Fruit fly (Drosophila melanogaster) whole organism, prepupa: ENCODE data around the gene Tep4.

Experiments used
- Blimp-1 ChIP-seq: fragments of 200-800 bp; sonication (Bioruptor generic); optimal IDR thresholded peaks from 3 replicates; lab custom pipeline; 2017; ENCODE audit warnings: missing biosample characterization, missing genetic modification characterization, mild to moderate bottlenecking, moderate library complexity, missing genetic modification reagents
- CG10669 ChIP-seq: fragments of 200-800 bp; sonication (Bioruptor generic); optimal IDR thresholded peaks from 3 replicates; lab custom pipeline; 2018; ENCODE audit warnings: missing biosample characterization, mild to moderate bottlenecking, missing genetic modification characterization, moderate library complexity
- CG11294 ChIP-seq: fragments of 200-800 bp; sonication (Bioruptor generic); IDR thresholded peaks from 2 replicates; pipeline ENCODE4 v1.3.6; 2022; ENCODE audit warnings: missing biosample characterization, missing genetic modification characterization
- CG11762 ChIP-seq: fragments of 200-800 bp; sonication (Bioruptor generic); optimal IDR thresholded peaks from 3 replicates; lab custom pipeline; 2016; ENCODE audit warnings: missing biosample characterization, missing genetic modification characterization; ENCODE audit not compliant: insufficient read depth
- CG11902 ChIP-seq: fragments of 200-800 bp; sonication (Bioruptor generic); optimal IDR thresholded peaks from 3 replicates; lab custom pipeline; 2016; ENCODE audit warnings: missing biosample characterization, missing genetic modification characterization
- CG1621 ChIP-seq: fragments of 200-800 bp; sonication (Bioruptor generic); optimal IDR thresholded peaks from 3 replicates; lab custom pipeline; 2018; ENCODE audit warnings: missing biosample characterization, mild to moderate bottlenecking, missing genetic modification characterization
- CG3032 ChIP-seq: fragments of 200-800 bp; optimal IDR thresholded peaks from 2 replicates; lab custom pipeline; 2019; ENCODE audit warnings: missing biosample characterization, mild to moderate bottlenecking, missing genetic modification characterization, moderate library complexity
- CG31627 ChIP-seq: fragments of 200-800 bp; sonication (Bioruptor generic); optimal IDR thresholded peaks from 3 replicates; lab custom pipeline; 2016; ENCODE audit warnings: missing biosample characterization, missing genetic modification characterization
- CG32006 ChIP-seq: fragments of 200-800 bp; sonication (Bioruptor generic); optimal IDR thresholded peaks from 3 replicates; lab custom pipeline; 2017; ENCODE audit warnings: missing biosample characterization, mild to moderate bottlenecking, missing genetic modification characterization
- CG34406 ChIP-seq: fragments of 200-800 bp; sonication (Bioruptor generic); optimal IDR thresholded peaks from 3 replicates; lab custom pipeline; 2016; ENCODE audit warnings: missing biosample characterization, missing genetic modification characterization
- CG3919 ChIP-seq: fragments of 200-800 bp; sonication (Bioruptor generic); optimal IDR thresholded peaks from 3 replicates; lab custom pipeline; 2016; ENCODE audit warnings: missing biosample characterization, missing genetic modification characterization
- CG4318 ChIP-seq: fragments of 200-800 bp; sonication (Bioruptor generic); optimal IDR thresholded peaks from 3 replicates; lab custom pipeline; 2017; ENCODE audit warnings: missing biosample characterization, mild to moderate bottlenecking, missing genetic modification characterization
- CG6163 ChIP-seq: fragments of 200-800 bp; sonication (Bioruptor generic); IDR thresholded peaks from 3 replicates; pipeline ENCODE4 v1.3.6; 2022; ENCODE audit warnings: missing biosample characterization, missing genetic modification characterization
- CG6276 ChIP-seq: fragments of 200-800 bp; sonication (Bioruptor generic); optimal IDR thresholded peaks from 2 replicates; lab custom pipeline; 2017; ENCODE audit warnings: missing biosample characterization, mild to moderate bottlenecking, missing genetic modification characterization
- CG6792 ChIP-seq: fragments of 200-800 bp; sonication (Bioruptor generic); optimal IDR thresholded peaks from 3 replicates; lab custom pipeline; 2016; ENCODE audit warnings: missing biosample characterization, missing genetic modification characterization
- CG6854 ChIP-seq: fragments of 200-800 bp; sonication (Bioruptor generic); optimal IDR thresholded peaks from 2 replicates; lab custom pipeline; 2017; ENCODE audit warnings: missing biosample characterization, mild to moderate bottlenecking, missing genetic modification characterization
- CG8119 ChIP-seq: fragments of 200-800 bp; sonication (Bioruptor generic); IDR thresholded peaks from 3 replicates; pipeline ENCODE4 v1.3.6; 2022; ENCODE audit warnings: missing biosample characterization, missing genetic modification characterization
- CG8319 ChIP-seq: fragments of 200-800 bp; sonication (Bioruptor generic); optimal IDR thresholded peaks from 3 replicates; lab custom pipeline; 2016; ENCODE audit warnings: missing biosample characterization, missing genetic modification characterization
- CG8632 ChIP-seq: fragments of 200-800 bp; sonication (Bioruptor generic); optimal IDR thresholded peaks from 3 replicates; lab custom pipeline; 2016; ENCODE audit warnings: missing biosample characterization, missing genetic modification characterization
- CG9139 ChIP-seq: fragments of 200-800 bp; sonication (Bioruptor generic); optimal IDR thresholded peaks from 3 replicates; lab custom pipeline; 2017; ENCODE audit warnings: missing biosample characterization, mild to moderate bottlenecking, missing genetic modification characterization
- Eip78C ChIP-seq: fragments of 200-800 bp; sonication (Bioruptor generic); peaks from one replicate; lab custom pipeline; 2016; ENCODE audit warnings: missing biosample characterization, missing genetic modification characterization
- Eip93F ChIP-seq: fragments of 200-800 bp; sonication (Bioruptor generic); optimal IDR thresholded peaks from 2 replicates; lab custom pipeline; 2016; ENCODE audit warnings: missing biosample characterization, mild to moderate bottlenecking, missing genetic modification characterization
- Ets96B ChIP-seq: fragments of 200-800 bp; optimal IDR thresholded peaks from 2 replicates; lab custom pipeline; 2019; ENCODE audit warnings: missing biosample characterization, mild to moderate bottlenecking, missing genetic modification characterization, moderate library complexity
- Gug ChIP-seq: fragments of 200-800 bp; sonication (Bioruptor generic); IDR thresholded peaks from 2 replicates; pipeline ENCODE4 v1.3.6; 2022; ENCODE audit warnings: missing biosample characterization, missing genetic modification characterization
- Hr38 ChIP-seq: sonication (Bioruptor generic); optimal IDR thresholded peaks from 2 replicates; lab custom pipeline; 2016; ENCODE audit warnings: missing biosample characterization, missing genetic modification characterization
- Hr39 ChIP-seq: fragments of 200-800 bp; sonication (Bioruptor generic); optimal IDR thresholded peaks from 2 replicates; lab custom pipeline; 2016; ENCODE audit warnings: missing biosample characterization, missing genetic modification characterization
- Hr4 ChIP-seq: fragments of 200-800 bp; sonication (Bioruptor generic); optimal IDR thresholded peaks from 3 replicates; lab custom pipeline; 2016; ENCODE audit warnings: missing biosample characterization, missing genetic modification characterization
- Lpt ChIP-seq: fragments of 200-800 bp; sonication (Bioruptor generic); optimal IDR thresholded peaks from 3 replicates; lab custom pipeline; 2016; ENCODE audit warnings: missing biosample characterization, missing genetic modification characterization
- Met ChIP-seq: fragments of 200-800 bp; sonication (Bioruptor generic); optimal IDR thresholded peaks from 3 replicates; lab custom pipeline; 2016; ENCODE audit warnings: missing biosample characterization, missing genetic modification characterization
- Smox ChIP-seq: fragments of 200-800 bp; sonication (Bioruptor generic); optimal IDR thresholded peaks from 3 replicates; lab custom pipeline; 2016; ENCODE audit warnings: missing biosample characterization, missing genetic modification characterization
- Sox102F ChIP-seq: fragments of 200-800 bp; sonication (Bioruptor generic); optimal IDR thresholded peaks from 2 replicates; lab custom pipeline; 2016; ENCODE audit warnings: missing biosample characterization, mild to moderate bottlenecking, missing genetic modification characterization
- Sox14 ChIP-seq: fragments of 200-800 bp; sonication (Bioruptor generic); optimal IDR thresholded peaks from 3 replicates; lab custom pipeline; 2016; ENCODE audit warnings: missing biosample characterization, missing genetic modification characterization
- Sox15 ChIP-seq: fragments of 200-800 bp; sonication (Bioruptor generic); optimal IDR thresholded peaks from 3 replicates; lab custom pipeline; 2016; ENCODE audit warnings: missing biosample characterization, missing genetic modification characterization
- achi ChIP-seq: fragments of 200-800 bp; sonication (Bioruptor generic); optimal IDR thresholded peaks from 3 replicates; lab custom pipeline; 2016; ENCODE audit warnings: missing biosample characterization, missing genetic modification characterization
- acj6 ChIP-seq: fragments of 200-800 bp; sonication (Bioruptor generic); optimal IDR thresholded peaks from 3 replicates; lab custom pipeline; 2016; ENCODE audit warnings: missing biosample characterization, missing genetic modification characterization
- cyc ChIP-seq: fragments of 200-800 bp; sonication (Bioruptor generic); optimal IDR thresholded peaks from 3 replicates; lab custom pipeline; 2016; ENCODE audit warnings: missing biosample characterization, missing genetic modification characterization
- esn ChIP-seq: fragments of 200-800 bp; sonication (Bioruptor generic); optimal IDR thresholded peaks from 2 replicates; lab custom pipeline; 2016; ENCODE audit warnings: missing biosample characterization, mild to moderate bottlenecking, missing genetic modification characterization, moderate library complexity
- fd59A ChIP-seq: fragments of 200-800 bp; sonication (Bioruptor generic); optimal IDR thresholded peaks from 2 replicates; lab custom pipeline; 2017; ENCODE audit warnings: missing biosample characterization, mild to moderate bottlenecking, missing genetic modification characterization, missing genetic modification reagents
- fd85E ChIP-seq: fragments of 200-800 bp; sonication (Bioruptor generic); optimal IDR thresholded peaks from 3 replicates; lab custom pipeline; 2016; ENCODE audit warnings: missing biosample characterization, missing genetic modification characterization
- lz ChIP-seq: fragments of 200-800 bp; sonication (Bioruptor generic); optimal IDR thresholded peaks from 3 replicates; lab custom pipeline; 2016; ENCODE audit warnings: missing biosample characterization, missing genetic modification characterization
- net ChIP-seq: fragments of 200-800 bp; sonication (Bioruptor generic); optimal IDR thresholded peaks from 3 replicates; lab custom pipeline; 2016; ENCODE audit warnings: missing biosample characterization, missing genetic modification characterization
- pdm3 ChIP-seq: fragments of 200-800 bp; sonication (Bioruptor generic); optimal IDR thresholded peaks from 3 replicates; lab custom pipeline; 2016; ENCODE audit warnings: missing biosample characterization, missing genetic modification characterization
- salr ChIP-seq, 2 experiments: fragments of 200-800 bp; sonication (Bioruptor generic); optimal IDR thresholded peaks; 3 replicates each; lab custom pipeline; 2016 to 2018; ENCODE audit warnings: missing biosample characterization in 2 of 2, missing genetic modification characterization in 2 of 2, mild to moderate bottlenecking in 1 of 2
- ss ChIP-seq, 2 experiments: fragments of 200-800 bp; sonication (Bioruptor generic); optimal IDR thresholded peaks; 2 replicates in 1 of 2; 3 replicates in 1 of 2; lab custom pipeline; 2017 to 2018; ENCODE audit warnings: mild to moderate bottlenecking in 2 of 2, missing biosample characterization in 2 of 2, missing genetic modification characterization in 2 of 2, moderate library complexity in 1 of 2
- svp ChIP-seq: fragments of 200-800 bp; sonication (Bioruptor generic); peaks from one replicate; lab custom pipeline; 2016; ENCODE audit warnings: missing biosample characterization, missing genetic modification characterization
- topi ChIP-seq: fragments of 200-800 bp; sonication (Bioruptor generic); optimal IDR thresholded peaks from 3 replicates; lab custom pipeline; 2016; ENCODE audit warnings: missing biosample characterization, missing genetic modification characterization
- vri ChIP-seq: fragments of 200-800 bp; sonication (Bioruptor generic); optimal IDR thresholded peaks from 3 replicates; lab custom pipeline; 2016; ENCODE audit warnings: missing biosample characterization, mild to moderate bottlenecking, missing genetic modification characterization

Tep4 gene

DNA sequence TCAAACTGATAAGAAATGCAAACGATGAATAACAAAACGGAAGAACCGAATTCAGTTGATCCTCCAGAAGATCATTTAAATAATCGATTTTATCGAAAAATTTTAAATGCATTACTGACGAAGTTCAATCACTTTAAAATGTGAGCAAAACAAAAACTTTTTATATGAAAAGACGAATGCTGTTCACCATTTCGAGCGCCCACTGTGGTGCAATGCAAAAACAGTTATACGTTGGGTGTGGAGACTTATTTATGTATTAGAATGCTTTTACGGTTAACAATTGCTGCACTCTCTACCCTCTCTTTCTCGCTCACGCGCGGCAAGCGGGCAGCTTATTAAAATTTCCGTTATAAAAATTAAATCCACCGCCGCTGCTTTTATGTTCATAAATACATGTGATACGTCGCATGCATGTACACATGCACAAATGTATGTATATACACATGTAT lies 22.5 kb downstream of the Tep4 start (continued):
- peak; percentile 49 for TF ChIP-seq lz
- no peak for TF ChIP-seq CG1621
- TF ChIP-seq Hr4: peak; percentile 73
- peak; percentile 44 for TF ChIP-seq Hr39 (GFP tag; lab: Kevin White, UChicago)
- peak; percentile 28 for TF ChIP-seq CG10669
- peak; percentile 52 for TF ChIP-seq topi (GFP tag; lab: Kevin White, UChicago)
- TF ChIP-seq CG4318: peak; percentile 28
- peak; percentile 35 for TF ChIP-seq CG3919 (GFP tag; lab: Kevin White, UChicago)
- TF ChIP-seq CG11294 (GFP tag; lab: Robert Waterston, UW): no peak

DNA sequence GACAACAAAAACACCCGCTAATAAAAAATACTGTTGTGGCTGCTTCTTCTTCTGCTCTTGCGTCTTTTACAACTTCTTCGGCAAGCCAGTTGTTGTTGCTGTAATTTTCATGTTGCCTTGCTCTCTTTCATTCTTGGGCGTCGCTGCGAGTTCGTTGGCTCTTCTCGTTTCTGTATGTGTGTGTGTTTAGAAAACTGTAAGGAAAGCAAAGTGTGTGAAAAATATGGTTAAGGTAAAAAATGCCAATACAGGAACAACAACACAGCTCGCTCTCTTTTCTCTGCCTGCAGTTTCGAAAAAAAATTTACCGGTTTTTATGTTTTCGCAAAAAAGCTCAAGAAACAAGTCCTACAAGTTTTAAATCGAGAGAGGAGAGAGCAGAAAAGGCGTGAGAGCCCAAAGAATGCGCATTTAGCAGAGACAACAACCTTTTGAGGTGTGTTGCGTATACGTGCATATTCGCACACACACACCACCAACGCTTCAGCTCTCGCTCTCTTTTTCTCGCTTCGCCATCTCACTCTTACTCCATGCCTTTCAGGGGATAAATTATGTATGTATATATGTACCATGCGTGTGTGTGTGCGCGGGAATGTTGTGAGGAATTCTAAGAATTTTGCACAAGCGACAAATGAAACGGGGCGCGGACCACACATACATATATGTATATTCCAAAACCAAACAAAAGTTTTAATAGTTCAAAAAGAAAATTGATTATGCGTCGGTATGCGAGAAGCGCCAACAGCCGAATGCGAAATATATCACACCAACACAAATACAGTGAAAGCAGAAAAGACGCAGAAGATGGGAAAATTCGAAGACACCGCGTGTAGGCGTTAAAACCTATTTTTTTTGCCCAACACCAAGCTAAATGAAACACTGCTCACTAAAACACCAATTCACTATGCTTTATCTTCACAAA lies 23.5 kb downstream of the Tep4 start:
- TF ChIP-seq Lpt (GFP tag; lab: Kevin White, UChicago) (peak; percentile 70), CG31627 (GFP tag; lab: Kevin White, UChicago) (no peak), CG1621 (no peak), Hr39 (GFP tag; lab: Kevin White, UChicago) (no peak), Eip93F (GFP tag; lab: Kevin White, UChicago) (no peak), Gug (GFP tag; lab: Robert Waterston, UW) (no peak), CG8632 (GFP tag; lab: Kevin White, UChicago) (no peak), CG6792 (GFP tag; lab: Kevin White, UChicago) (no peak), cyc (GFP tag; lab: Kevin White, UChicago) (no peak), lz (no peak), CG8119 (no peak), CG11294 (GFP tag; lab: Robert Waterston, UW) (no peak), Sox15 (GFP tag; lab: Kevin White, UChicago) (no peak), svp (GFP tag; lab: Kevin White, UChicago) (peak; percentile 84), CG32006 (no peak), pdm3 (no peak), CG9139 (GFP tag; lab: Kevin White, UChicago) (peak; percentile 2), CG4318 (no peak), Met (GFP tag; lab: Kevin White, UChicago) (peak; percentile 1), Ets96B (tag; lab: Kevin White, UChicago) (no peak), CG11902 (GFP tag; lab: Kevin White, UChicago) (no peak), topi (GFP tag; lab: Kevin White, UChicago) (no peak), achi (GFP tag; lab: Kevin White, UChicago) (no peak), acj6 (GFP tag; lab: Kevin White, UChicago) (no peak), salr (GFP tag; optimal IDR thresholded peaks at IDR 0.05; lab: Kevin White, UChicago) (peak in 1 of 2 experiments; percentile 24), CG11762 (no peak), Blimp-1 (GFP tag; lab: Kevin White, UChicago) (no peak), Sox14 (peak; percentile 55), CG34406 (GFP tag; lab: Kevin White, UChicago) (no peak), fd59A (GFP tag; lab: Kevin White, UChicago) (no peak), Sox102F (no peak), vri (GFP tag; lab: Kevin White, UChicago) (peak; percentile 32), Hr38 (GFP tag; lab: Kevin White, UChicago) (no peak), Eip78C (GFP tag; lab: Kevin White, UChicago) (no peak), ss (GFP tag; optimal IDR thresholded peaks at IDR 0.05; lab: Kevin White, UChicago) (peak in 1 of 2 experiments; percentile 39), Hr4 (no peak), CG3032 (tag; lab: Kevin White, UChicago) (peak; percentile 1), CG6163 (GFP tag; lab: Robert Waterston, UW) (peak; percentile 27; the same call in 1 of the 3 replicates), net (GFP tag; lab: Kevin White, UChicago) (no peak), fd85E (GFP tag; lab: Kevin White, UChicago) (no peak), CG3919 (GFP tag; lab: Kevin White, UChicago) (no peak), CG6276 (no peak), CG8319 (GFP tag; lab: Kevin White, UChicago) (no peak), esn (GFP tag; lab: Kevin White, UChicago) (peak; percentile 2), Smox (GFP tag; lab: Kevin White, UChicago) (no peak), CG6854 (GFP tag; lab: Kevin White, UChicago) (no peak)
